Fruit fly (Drosophila melanogaster): ENCODE results near the gene rols.

Gene rols

dm6 chr3L:12090184-12090897, 25.7 kb upstream of the rols start (continued):
- no peak for TF ChIP-seq CG9139 (GFP tag; optimal IDR thresholded peaks at IDR 0.05)
- TF ChIP-seq topi (GFP tag; optimal IDR thresholded peaks at IDR 0.05), result peak; percentile 45
- peak; percentile 40 for TF ChIP-seq Blimp-1 (GFP tag; optimal IDR thresholded peaks at IDR 0.05)
- TF ChIP-seq Lpt (GFP tag; optimal IDR thresholded peaks at IDR 0.05), result peak; percentile 0
- peak; percentile 23 for TF ChIP-seq Ets21C (GFP tag; optimal IDR thresholded peaks at IDR 0.05)
- peak; percentile 32 for TF ChIP-seq CG6808 (GFP tag; optimal IDR thresholded peaks at IDR 0.05)
- no peak for TF ChIP-seq Hr4 (GFP tag; optimal IDR thresholded peaks at IDR 0.05)
- no peak for TF ChIP-seq Gug (GFP tag; IDR thresholded peaks at IDR 0.05)
- peak; percentile 64 for TF ChIP-seq Sox102F (GFP tag; optimal IDR thresholded peaks at IDR 0.05)
- no peak for TF ChIP-seq dsx (GFP tag; optimal IDR thresholded peaks at IDR 0.05; ENCODE audit: poor library complexity, severe bottlenecking)
- peak; percentile 40 for TF ChIP-seq CG10631 (GFP tag; optimal IDR thresholded peaks at IDR 0.05)
- TF ChIP-seq svp (GFP tag), result peak; percentile 74
- peak; percentile 75 for TF ChIP-seq Eip78C (GFP tag)
- TF ChIP-seq CG6854 (GFP tag; optimal IDR thresholded peaks at IDR 0.05), result peak; percentile 40
- TF ChIP-seq dac (GFP tag; optimal IDR thresholded peaks at IDR 0.05), result no peak
- peak; percentile 56 for TF ChIP-seq achi (GFP tag; optimal IDR thresholded peaks at IDR 0.05)
- no peak for TF ChIP-seq ss (GFP tag; optimal IDR thresholded peaks at IDR 0.05)
- TF ChIP-seq CG8119 (GFP tag; IDR thresholded peaks at IDR 0.05), result no peak
- peak; percentile 55 for TF ChIP-seq CG3919 (GFP tag; optimal IDR thresholded peaks at IDR 0.05)
- TF ChIP-seq CG8632 (GFP tag; optimal IDR thresholded peaks at IDR 0.05), result peak; percentile 47
- TF ChIP-seq spab (GFP tag; optimal IDR thresholded peaks at IDR 0.05), result no peak
- TF ChIP-seq CG10669 (GFP tag; optimal IDR thresholded peaks at IDR 0.05), result no peak

- TF ChIP-seq Sox15 (GFP tag; optimal IDR thresholded peaks at IDR 0.05) (no peak), Eip78C (GFP tag) (peak; percentile 14), fd85E (GFP tag; optimal IDR thresholded peaks at IDR 0.05) (no peak), Smox (GFP tag; optimal IDR thresholded peaks at IDR 0.05) (no peak), CG11762 (GFP tag; optimal IDR thresholded peaks at IDR 0.05; ENCODE audit: insufficient read depth) (no peak), dac (GFP tag; optimal IDR thresholded peaks at IDR 0.05) (no peak), CG8119 (GFP tag; IDR thresholded peaks at IDR 0.05) (no peak), cyc (GFP tag; optimal IDR thresholded peaks at IDR 0.05) (no peak)
Observed at dm6 chr3L:12088326-12088725, 23.7 kb upstream of the rols start, which contains the start of gene CG17154. CG17154 (plus strand) TSS chr3L:12088626.

- no peak for TF ChIP-seq CG34406 (GFP tag; optimal IDR thresholded peaks at IDR 0.05)
- no peak for TF ChIP-seq Eip78C (GFP tag)
- no peak for TF ChIP-seq fd85E (GFP tag; optimal IDR thresholded peaks at IDR 0.05)
- no peak for TF ChIP-seq acj6 (GFP tag; optimal IDR thresholded peaks at IDR 0.05)
- TF ChIP-seq CG6276 (GFP tag; optimal IDR thresholded peaks at IDR 0.05), result no peak
- TF ChIP-seq lz (GFP tag; optimal IDR thresholded peaks at IDR 0.05), result no peak
- no peak for TF ChIP-seq spab (GFP tag; optimal IDR thresholded peaks at IDR 0.05)
- no peak for TF ChIP-seq dac (GFP tag; optimal IDR thresholded peaks at IDR 0.05)
- TF ChIP-seq achi (GFP tag; optimal IDR thresholded peaks at IDR 0.05), result no peak
Observed at dm6 chr3L:12085691-12086078, 21.0 kb upstream of the rols start.

dm6 chr3L:12084969-12085690, 20.5 kb upstream of the rols start:
- TF ChIP-seq fd59A (GFP tag; optimal IDR thresholded peaks at IDR 0.05) (no peak), fkh (GFP tag; optimal IDR thresholded peaks at IDR 0.05) (peak; percentile 2), svp (GFP tag) (peak; percentile 19)

Data from whole organism, prepupa.